Fruit fly (Drosophila melanogaster) Kc167 (cell line): Measurements from ENCODE around the gene SamDC.

Experiments used
- Sin3A ChIP-seq: fragments of >200 bp; optimal IDR thresholded peaks from 2 replicates; lab custom pipeline; 2018; ENCODE audit warnings: missing external identifiers
- h ChIP-seq: fragments of >200 bp; optimal IDR thresholded peaks from 3 replicates; lab custom pipeline; 2018; ENCODE audit warnings: missing external identifiers
- insv ChIP-seq: fragments of >200 bp; optimal IDR thresholded peaks from 3 replicates; lab custom pipeline; 2018; ENCODE audit warnings: missing external identifiers

dm6 chr2L:10353871-10354270, 14.6 kb downstream of the SamDC start, which contains the start of gene CG34367:
- TF ChIP-seq Sin3A (lab: Kevin White, UChicago): no peak
- no peak for TF ChIP-seq h (lab: Kevin White, UChicago)
- no peak for TF ChIP-seq insv (lab: Kevin White, UChicago)
